Worm (Caenorhabditis elegans) whole organism, mixed stage, embryonic: Measurements from ENCODE around the gene cra-1.
A peak's percentile ranks its signal among the peaks of the same experiment; 100 is the strongest.

Experiments used
- ceh-83 ChIP-seq: fragments of 200-800 bp; sonication (Bioruptor generic); optimal IDR thresholded peaks from 2 replicates; lab custom pipeline; 2018; ENCODE audit warnings: mild to moderate bottlenecking, missing genetic modification characterization, missing compliant biosample characterization
- mep-1 ChIP-seq: fragments of 150-350 bp; optimal IDR thresholded peaks from 2 replicates; lab custom pipeline; 2017; ENCODE audit warnings: missing biosample characterization, missing genetic modification reagents, missing genetic modification characterization, inconsistent platforms
- nhr-237 ChIP-seq: fragments of 150-350 bp; optimal IDR thresholded peaks from 2 replicates; lab custom pipeline; 2014; ENCODE audit warnings: missing biosample characterization, missing genetic modification characterization
- pha-4 ChIP-seq: fragments of 150-350 bp; optimal IDR thresholded peaks from 2 replicates; lab custom pipeline; 2018; ENCODE audit warnings: missing biosample characterization, missing genetic modification reagents, missing genetic modification characterization
- zip-8 ChIP-seq: fragments of 150-350 bp; optimal IDR thresholded peaks from 2 replicates; lab custom pipeline; 2014; ENCODE audit warnings: missing biosample characterization, missing genetic modification characterization

- TF ChIP-seq ceh-83 (GFP tag; lab: Kevin White, UChicago) (no peak), pha-4 (tag; lab: Kevin White, UChicago) (no peak), zip-8 (tag; lab: Kevin White, UChicago) (no peak), nhr-237 (tag; lab: Kevin White, UChicago) (no peak), mep-1 (tag; lab: Kevin White, UChicago) (peak; percentile 58)
These were observed at the start of gene cra-1, which contains the start of gene kbp-1 for ce11 chrIII:6869268-6869667.
